Fruit fly (Drosophila melanogaster): ENCODE data around the gene CG32645.

DNA sequence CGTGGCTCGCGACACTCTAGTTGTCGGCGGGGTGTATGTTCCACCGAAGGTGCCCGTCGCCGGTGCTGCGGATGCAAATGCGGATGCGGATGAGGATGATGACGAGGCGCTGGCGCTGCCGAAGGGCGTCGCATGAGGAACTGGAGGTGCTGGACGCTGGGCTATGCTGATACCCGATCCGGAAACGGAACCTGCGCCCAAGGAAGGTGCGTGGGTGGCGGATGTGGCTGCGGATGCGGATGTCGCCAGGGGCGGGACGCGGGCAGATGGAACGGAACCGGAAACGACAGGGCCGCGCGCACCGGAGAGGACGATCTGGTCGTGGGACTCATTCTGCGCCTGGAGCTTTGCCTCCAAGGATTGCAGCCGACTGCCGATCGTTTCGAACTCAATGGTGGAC, 49.6 kb upstream of the CG32645 start:
- no peak for TF ChIP-seq CG8478 (optimal IDR thresholded peaks at IDR 0.05)
- no peak for TF ChIP-seq CTCF (optimal IDR thresholded peaks at IDR 0.05)

Data from S2 (cell line).